Worm (Caenorhabditis elegans) whole organism, L2 larva: ENCODE measurements around the gene trx-1.

Experiments used
- ZK546.5 ChIP-seq: sonication (generic microtip); optimal IDR thresholded peaks from 2 replicates; lab custom pipeline; 2017; ENCODE audit warnings: missing biosample characterization, missing genetic modification characterization
- aly-2 ChIP-seq: fragments of 150-350 bp; optimal IDR thresholded peaks from 2 replicates; lab custom pipeline; 2014; ENCODE audit warnings: missing biosample characterization, missing genetic modification characterization
- ceh-82 ChIP-seq: fragments of 150-350 bp; optimal IDR thresholded peaks from 2 replicates; lab custom pipeline; 2014; ENCODE audit warnings: missing biosample characterization, missing genetic modification characterization
- dmd-4 ChIP-seq: sonication (generic microtip); optimal IDR thresholded peaks from 2 replicates; lab custom pipeline; 2017; ENCODE audit warnings: missing biosample characterization, missing genetic modification characterization
- mdl-1 ChIP-seq, 2 experiments: fragments of 150-350 bp in 1 of 2; sonication (generic microtip) in 1 of 2; optimal IDR thresholded peaks; 2 replicates each; lab custom pipeline; 2017; ENCODE audit warnings: missing biosample characterization in 2 of 2, missing genetic modification characterization in 2 of 2
- nhr-11 ChIP-seq: fragments of 150-350 bp; optimal IDR thresholded peaks from 2 replicates; lab custom pipeline; 2014; ENCODE audit warnings: missing biosample characterization, missing genetic modification characterization
- nhr-25 ChIP-seq: fragments of 150-350 bp; sonication (generic microtip); optimal IDR thresholded peaks from 3 replicates; lab custom pipeline; 2014; ENCODE audit warnings: missing biosample characterization, missing genetic modification characterization
- skn-1 ChIP-seq: sonication (generic microtip); optimal IDR thresholded peaks from 2 replicates; lab custom pipeline; 2017; ENCODE audit warnings: missing biosample characterization, missing genetic modification characterization
- sma-3 ChIP-seq: sonication (generic microtip); optimal IDR thresholded peaks from 2 replicates; lab custom pipeline; 2016; ENCODE audit warnings: missing genetic modification reagents, missing genetic modification characterization, missing compliant biosample characterization
- snpc-4 ChIP-seq: fragments of 150-350 bp; optimal IDR thresholded peaks from 2 replicates; lab custom pipeline; 2014; ENCODE audit warnings: missing biosample characterization, missing genetic modification characterization
- zag-1 ChIP-seq: fragments of 150-350 bp; optimal IDR thresholded peaks from 2 replicates; lab custom pipeline; 2014; ENCODE audit warnings: missing biosample characterization, missing genetic modification characterization
- ztf-1 ChIP-seq: fragments of 200-800 bp; sonication (Bioruptor generic); conservative IDR thresholded peaks from 2 replicates; pipeline ENCODE4 v1.3.6; 2022; ENCODE audit warnings: missing genetic modification characterization, missing compliant biosample characterization
- ztf-11 ChIP-seq: sonication (generic microtip); optimal IDR thresholded peaks from 2 replicates; lab custom pipeline; 2017; ENCODE audit warnings: missing biosample characterization, missing genetic modification characterization
- ztf-4 ChIP-seq: fragments of 150-350 bp; optimal IDR thresholded peaks from 2 replicates; lab custom pipeline; 2014; ENCODE audit warnings: missing biosample characterization, missing genetic modification characterization

ce11 chrII:7756810-7757209 lies 3.4 kb upstream of the trx-1 start:
- no peak for TF ChIP-seq ztf-1 (GFP tag; lab: Robert Waterston, UW)
- TF ChIP-seq nhr-25 (tag; lab: Kevin White, UChicago) = no peak
- no peak for TF ChIP-seq ztf-11 (tag; lab: Kevin White, UChicago)
- no peak for TF ChIP-seq aly-2 (tag; lab: Kevin White, UChicago)
- no peak for TF ChIP-seq ZK546.5 (tag; lab: Kevin White, UChicago)
- no peak for TF ChIP-seq skn-1 (tag; lab: Kevin White, UChicago)
- no peak for TF ChIP-seq dmd-4 (tag; lab: Kevin White, UChicago)
- peak; percentile 39 for TF ChIP-seq ztf-4
- no peak for TF ChIP-seq zag-1 (tag; lab: Kevin White, UChicago)
- peak; percentile 81 for TF ChIP-seq sma-3 (GFP tag; lab: Kevin White, UChicago)
- TF ChIP-seq nhr-11 (tag; lab: Kevin White, UChicago) = no peak
- no peak for TF ChIP-seq ceh-82
- TF ChIP-seq mdl-1 (tag; optimal IDR thresholded peaks at IDR 0.05; lab: Kevin White, UChicago) = no peak
- TF ChIP-seq snpc-4 = no peak
